Fruit fly (Drosophila melanogaster) whole organism, prepupa: ENCODE data around the gene Or22b.

Experiments used
- Blimp-1 ChIP-seq: fragments of 200-800 bp; sonication (Bioruptor generic); optimal IDR thresholded peaks from 3 replicates; lab custom pipeline; 2017; ENCODE audit warnings: missing biosample characterization, missing genetic modification characterization, mild to moderate bottlenecking, moderate library complexity, missing genetic modification reagents
- CG10631 ChIP-seq: fragments of 200-800 bp; sonication (Bioruptor generic); optimal IDR thresholded peaks from 2 replicates; lab custom pipeline; 2016; ENCODE audit warnings: missing biosample characterization, missing genetic modification characterization
- CG10669 ChIP-seq: fragments of 200-800 bp; sonication (Bioruptor generic); optimal IDR thresholded peaks from 3 replicates; lab custom pipeline; 2018; ENCODE audit warnings: missing biosample characterization, mild to moderate bottlenecking, missing genetic modification characterization, moderate library complexity
- CG15336 ChIP-seq: fragments of 200-800 bp; sonication (Bioruptor generic); IDR thresholded peaks from 2 replicates; pipeline ENCODE4 v1.3.6; 2022; ENCODE audit warnings: missing biosample characterization, missing genetic modification characterization
- CG31627 ChIP-seq: fragments of 200-800 bp; sonication (Bioruptor generic); optimal IDR thresholded peaks from 3 replicates; lab custom pipeline; 2016; ENCODE audit warnings: missing biosample characterization, missing genetic modification characterization
- CG32006 ChIP-seq: fragments of 200-800 bp; sonication (Bioruptor generic); optimal IDR thresholded peaks from 3 replicates; lab custom pipeline; 2017; ENCODE audit warnings: missing biosample characterization, mild to moderate bottlenecking, missing genetic modification characterization
- CG34406 ChIP-seq: fragments of 200-800 bp; sonication (Bioruptor generic); optimal IDR thresholded peaks from 3 replicates; lab custom pipeline; 2016; ENCODE audit warnings: missing biosample characterization, missing genetic modification characterization
- CG3919 ChIP-seq: fragments of 200-800 bp; sonication (Bioruptor generic); optimal IDR thresholded peaks from 3 replicates; lab custom pipeline; 2016; ENCODE audit warnings: missing biosample characterization, missing genetic modification characterization
- CG6792 ChIP-seq: fragments of 200-800 bp; sonication (Bioruptor generic); optimal IDR thresholded peaks from 3 replicates; lab custom pipeline; 2016; ENCODE audit warnings: missing biosample characterization, missing genetic modification characterization
- CG6808 ChIP-seq: fragments of 200-800 bp; sonication (Bioruptor generic); optimal IDR thresholded peaks from 3 replicates; lab custom pipeline; 2017; ENCODE audit warnings: missing biosample characterization, missing genetic modification characterization, mild to moderate bottlenecking, moderate library complexity, missing genetic modification reagents
- CG7368 ChIP-seq: fragments of 200-800 bp; sonication (Bioruptor generic); optimal IDR thresholded peaks from 3 replicates; lab custom pipeline; 2016; ENCODE audit warnings: missing biosample characterization, missing genetic modification characterization
- CG8319 ChIP-seq: fragments of 200-800 bp; sonication (Bioruptor generic); optimal IDR thresholded peaks from 3 replicates; lab custom pipeline; 2016; ENCODE audit warnings: missing biosample characterization, missing genetic modification characterization
- CG8632 ChIP-seq: fragments of 200-800 bp; sonication (Bioruptor generic); optimal IDR thresholded peaks from 3 replicates; lab custom pipeline; 2016; ENCODE audit warnings: missing biosample characterization, missing genetic modification characterization
- CG9139 ChIP-seq: fragments of 200-800 bp; sonication (Bioruptor generic); optimal IDR thresholded peaks from 3 replicates; lab custom pipeline; 2017; ENCODE audit warnings: missing biosample characterization, mild to moderate bottlenecking, missing genetic modification characterization
- Eip75B ChIP-seq: fragments of 200-800 bp; sonication (Bioruptor generic); optimal IDR thresholded peaks from 3 replicates; lab custom pipeline; 2016; ENCODE audit warnings: missing biosample characterization, missing genetic modification characterization
- Eip78C ChIP-seq: fragments of 200-800 bp; sonication (Bioruptor generic); peaks from one replicate; lab custom pipeline; 2016; ENCODE audit warnings: missing biosample characterization, missing genetic modification characterization
- Ets96B ChIP-seq: fragments of 200-800 bp; optimal IDR thresholded peaks from 2 replicates; lab custom pipeline; 2019; ENCODE audit warnings: missing biosample characterization, mild to moderate bottlenecking, missing genetic modification characterization, moderate library complexity
- Gug ChIP-seq: fragments of 200-800 bp; sonication (Bioruptor generic); IDR thresholded peaks from 2 replicates; pipeline ENCODE4 v1.3.6; 2022; ENCODE audit warnings: missing biosample characterization, missing genetic modification characterization
- Hr39 ChIP-seq: fragments of 200-800 bp; sonication (Bioruptor generic); optimal IDR thresholded peaks from 2 replicates; lab custom pipeline; 2016; ENCODE audit warnings: missing biosample characterization, missing genetic modification characterization
- Hr4 ChIP-seq: fragments of 200-800 bp; sonication (Bioruptor generic); optimal IDR thresholded peaks from 3 replicates; lab custom pipeline; 2016; ENCODE audit warnings: missing biosample characterization, missing genetic modification characterization
- Met ChIP-seq: fragments of 200-800 bp; sonication (Bioruptor generic); optimal IDR thresholded peaks from 3 replicates; lab custom pipeline; 2016; ENCODE audit warnings: missing biosample characterization, missing genetic modification characterization
- OdsH ChIP-seq: fragments of 200-800 bp; sonication (Bioruptor generic); optimal IDR thresholded peaks from 3 replicates; lab custom pipeline; 2016; ENCODE audit warnings: missing biosample characterization, missing genetic modification characterization
- Smox ChIP-seq: fragments of 200-800 bp; sonication (Bioruptor generic); optimal IDR thresholded peaks from 3 replicates; lab custom pipeline; 2016; ENCODE audit warnings: missing biosample characterization, missing genetic modification characterization
- Sox102F ChIP-seq: fragments of 200-800 bp; sonication (Bioruptor generic); optimal IDR thresholded peaks from 2 replicates; lab custom pipeline; 2016; ENCODE audit warnings: missing biosample characterization, mild to moderate bottlenecking, missing genetic modification characterization
- Sox14 ChIP-seq: fragments of 200-800 bp; sonication (Bioruptor generic); optimal IDR thresholded peaks from 3 replicates; lab custom pipeline; 2016; ENCODE audit warnings: missing biosample characterization, missing genetic modification characterization
- achi ChIP-seq: fragments of 200-800 bp; sonication (Bioruptor generic); optimal IDR thresholded peaks from 3 replicates; lab custom pipeline; 2016; ENCODE audit warnings: missing biosample characterization, missing genetic modification characterization
- acj6 ChIP-seq: fragments of 200-800 bp; sonication (Bioruptor generic); optimal IDR thresholded peaks from 3 replicates; lab custom pipeline; 2016; ENCODE audit warnings: missing biosample characterization, missing genetic modification characterization
- dsx ChIP-seq: fragments of 200-800 bp; optimal IDR thresholded peaks from 3 replicates; lab custom pipeline; 2019; ENCODE audit warnings: missing biosample characterization, mild to moderate bottlenecking, missing genetic modification characterization, moderate library complexity; ENCODE audit not compliant: poor library complexity, severe bottlenecking
- eg ChIP-seq: fragments of 200-800 bp; sonication (Bioruptor generic); IDR thresholded peaks from 3 replicates; pipeline ENCODE4 v1.3.6; 2022; ENCODE audit warnings: missing biosample characterization, missing genetic modification characterization
- esn ChIP-seq: fragments of 200-800 bp; sonication (Bioruptor generic); optimal IDR thresholded peaks from 2 replicates; lab custom pipeline; 2016; ENCODE audit warnings: missing biosample characterization, mild to moderate bottlenecking, missing genetic modification characterization, moderate library complexity
- fd59A ChIP-seq: fragments of 200-800 bp; sonication (Bioruptor generic); optimal IDR thresholded peaks from 2 replicates; lab custom pipeline; 2017; ENCODE audit warnings: missing biosample characterization, mild to moderate bottlenecking, missing genetic modification characterization, missing genetic modification reagents
- fkh ChIP-seq: fragments of 200-800 bp; sonication (Bioruptor generic); optimal IDR thresholded peaks from 3 replicates; lab custom pipeline; 2017; ENCODE audit warnings: missing biosample characterization, mild to moderate bottlenecking, missing genetic modification characterization, moderate library complexity
- lz ChIP-seq: fragments of 200-800 bp; sonication (Bioruptor generic); optimal IDR thresholded peaks from 3 replicates; lab custom pipeline; 2016; ENCODE audit warnings: missing biosample characterization, missing genetic modification characterization
- pdm3 ChIP-seq: fragments of 200-800 bp; sonication (Bioruptor generic); optimal IDR thresholded peaks from 3 replicates; lab custom pipeline; 2016; ENCODE audit warnings: missing biosample characterization, missing genetic modification characterization
- ss ChIP-seq, 2 experiments: fragments of 200-800 bp; sonication (Bioruptor generic); optimal IDR thresholded peaks; 2 replicates in 1 of 2; 3 replicates in 1 of 2; lab custom pipeline; 2017 to 2018; ENCODE audit warnings: mild to moderate bottlenecking in 2 of 2, missing biosample characterization in 2 of 2, missing genetic modification characterization in 2 of 2, moderate library complexity in 1 of 2
- svp ChIP-seq: fragments of 200-800 bp; sonication (Bioruptor generic); peaks from one replicate; lab custom pipeline; 2016; ENCODE audit warnings: missing biosample characterization, missing genetic modification characterization
- topi ChIP-seq: fragments of 200-800 bp; sonication (Bioruptor generic); optimal IDR thresholded peaks from 3 replicates; lab custom pipeline; 2016; ENCODE audit warnings: missing biosample characterization, missing genetic modification characterization
- vri ChIP-seq: fragments of 200-800 bp; sonication (Bioruptor generic); optimal IDR thresholded peaks from 3 replicates; lab custom pipeline; 2016; ENCODE audit warnings: missing biosample characterization, mild to moderate bottlenecking, missing genetic modification characterization

Or22b gene

dm6 chr2L:1473427-1473826 is 49.1 kb upstream of the Or22b start (continued):
- peak; percentile 39 for TF ChIP-seq Eip75B (GFP tag; lab: Kevin White, UChicago)
- peak; percentile 47 for TF ChIP-seq CG7368 (GFP tag; lab: Kevin White, UChicago)
- peak; percentile 5 for TF ChIP-seq dsx
- peak; percentile 38 for TF ChIP-seq CG10669
- TF ChIP-seq CG8319 (GFP tag; lab: Kevin White, UChicago) = peak; percentile 49
- TF ChIP-seq CG3919 (GFP tag; lab: Kevin White, UChicago) = peak; percentile 39
- no peak for TF ChIP-seq CG9139 (GFP tag; lab: Kevin White, UChicago)
- peak; percentile 39 for TF ChIP-seq fd59A (GFP tag; lab: Kevin White, UChicago)
- peak; percentile 62 for TF ChIP-seq Smox (GFP tag; lab: Kevin White, UChicago)
- TF ChIP-seq Blimp-1 (GFP tag; lab: Kevin White, UChicago) = peak; percentile 36
- TF ChIP-seq topi = peak; percentile 72

dm6 chr2L:1476872-1477503 is 45.5 kb upstream of the Or22b start:
- TF ChIP-seq Met (peak; percentile 52), achi (GFP tag; lab: Kevin White, UChicago) (peak; percentile 37), Blimp-1 (GFP tag; lab: Kevin White, UChicago) (no peak), CG10631 (GFP tag; lab: Kevin White, UChicago) (peak; percentile 18), Smox (GFP tag; lab: Kevin White, UChicago) (peak; percentile 3), CG34406 (no peak), fd59A (GFP tag; lab: Kevin White, UChicago) (no peak), Eip75B (GFP tag; lab: Kevin White, UChicago) (no peak), eg (GFP tag; lab: Robert Waterston, UW) (no peak), OdsH (GFP tag; lab: Kevin White, UChicago) (peak; percentile 13), topi (peak; percentile 57), CG31627 (GFP tag; lab: Kevin White, UChicago) (peak; percentile 27), CG6808 (GFP tag; lab: Kevin White, UChicago) (no peak), acj6 (GFP tag; lab: Kevin White, UChicago) (peak; percentile 10), CG6792 (GFP tag; lab: Kevin White, UChicago) (peak; percentile 14), vri (GFP tag; lab: Kevin White, UChicago) (no peak), Ets96B (tag; lab: Kevin White, UChicago) (peak; percentile 28), CG8632 (GFP tag; lab: Kevin White, UChicago) (peak; percentile 11), Eip78C (GFP tag; lab: Kevin White, UChicago) (peak; percentile 62), ss (GFP tag; optimal IDR thresholded peaks at IDR 0.05; lab: Kevin White, UChicago) (no peak), CG32006 (GFP tag; lab: Kevin White, UChicago) (peak; percentile 27), Hr39 (GFP tag; lab: Kevin White, UChicago) (peak; percentile 23), Sox14 (GFP tag; lab: Kevin White, UChicago) (peak; percentile 31), pdm3 (peak; percentile 25), lz (GFP tag; lab: Kevin White, UChicago) (peak; percentile 44), svp (GFP tag; lab: Kevin White, UChicago) (peak; percentile 77), CG9139 (GFP tag; lab: Kevin White, UChicago) (no peak), esn (GFP tag; lab: Kevin White, UChicago) (peak; percentile 37), Gug (GFP tag; lab: Robert Waterston, UW) (no peak), Sox102F (GFP tag; lab: Kevin White, UChicago) (peak; percentile 55)

dm6 chr2L:1478488-1478887 is 44.0 kb upstream of the Or22b start:
- TF ChIP-seq Hr4 (GFP tag; lab: Kevin White, UChicago) (peak; percentile 21), CG32006 (GFP tag; lab: Kevin White, UChicago) (peak; percentile 0), achi (GFP tag; lab: Kevin White, UChicago) (peak; percentile 4), CG15336 (0 out of 2 replicates have a peak, but pooled peaks have one; percentile 27), fkh (GFP tag; lab: Kevin White, UChicago) (no peak)
